Worm (Caenorhabditis elegans) whole organism, dauer: ENCODE data around the gene ins-21.
"Not testable (repeated sequence)": the region's sequence is repeated elsewhere in the genome, so short reads cannot be mapped to it uniquely, and the experiment has no call there.

ENCODE experiments used
- unc-62 ChIP-seq: sonication (generic microtip); optimal IDR thresholded peaks from 2 replicates; lab custom pipeline; 2017; ENCODE audit warnings: missing biosample characterization, missing genetic modification reagents, missing genetic modification characterization

Gene ins-21

ce11 chrIII:10012136-10012535 lies 11.4 kb upstream of the ins-21 start, which contains the start of gene C05B5.16:
Gene C05B5.16 (plus strand): TSS chrIII:10012436.
- no peak for TF ChIP-seq unc-62 (GFP tag; lab: Kevin White, UChicago)

ce11 chrIII:10016413-10017051 lies 7.0 kb upstream of the ins-21 start, which contains the start of gene rgs-1:
Gene rgs-1 (minus strand): TSS chrIII:10016558.
- TF ChIP-seq unc-62 (GFP tag; lab: Kevin White, UChicago), result no peak

ce11 chrIII:10018007-10018406 lies 5.5 kb upstream of the ins-21 start:
- TF ChIP-seq unc-62 (GFP tag; lab: Kevin White, UChicago), result no peak

- no peak for TF ChIP-seq unc-62 (GFP tag; lab: Kevin White, UChicago)
Measured at ce11 chrIII:10025989-10026388, 2.4 kb downstream of the ins-21 start, which contains the start of gene ins-22. Gene ins-22 (plus strand): TSS chrIII:10026289.

- TF ChIP-seq unc-62 (GFP tag; lab: Kevin White, UChicago), result no peak
Measured at ce11 chrIII:10027947-10028346, 4.4 kb downstream of the ins-21 start, which contains the start of gene ins-23. Gene ins-23 (plus strand): TSS chrIII:10028247.

ce11 chrIII:10030549-10030948 lies 7.0 kb downstream of the ins-21 start, which contains the start of gene M04D8.4:
Gene M04D8.4 (minus strand): TSS chrIII:10030649.
- no peak for TF ChIP-seq unc-62 (GFP tag; lab: Kevin White, UChicago)

ce11 chrIII:10033213-10033612 lies 9.7 kb downstream of the ins-21 start, which contains the start of gene M04D8.5:
Gene M04D8.5 (minus strand): TSS chrIII:10033313.
- no peak for TF ChIP-seq unc-62 (GFP tag; lab: Kevin White, UChicago)

ce11 chrIII:10033881-10034280 lies 10.3 kb downstream of the ins-21 start, which contains the start of gene M04D8.8:
Gene M04D8.8 (plus strand): TSS chrIII:10034181.
- TF ChIP-seq unc-62 (GFP tag; lab: Kevin White, UChicago), result no peak

- TF ChIP-seq unc-62 (GFP tag; lab: Kevin White, UChicago), result no peak
Measured at ce11 chrIII:10035783-10036182, 12.2 kb downstream of the ins-21 start, which contains the start of gene xbx-3. Gene xbx-3 (plus strand): TSS chrIII:10035945.

ce11 chrIII:10037150-10037549 lies 13.6 kb downstream of the ins-21 start, which contains the start of gene M04D8.7:
Gene M04D8.7 (plus strand): TSS chrIII:10037450.
- TF ChIP-seq unc-62 (GFP tag; lab: Kevin White, UChicago), result no peak

ce11 chrIII:10040013-10040412 lies 16.5 kb downstream of the ins-21 start, which contains the start of gene T16G12.7:
Gene T16G12.7 (minus strand): TSS chrIII:10040113.
- TF ChIP-seq unc-62 (GFP tag; lab: Kevin White, UChicago), result no peak

- no peak for TF ChIP-seq unc-62 (GFP tag; lab: Kevin White, UChicago)
Measured at ce11 chrIII:10049682-10050081, 26.1 kb downstream of the ins-21 start, which contains the start of gene T16G12.1. Gene T16G12.1 (minus strand): TSS chrIII:10049857.

- TF ChIP-seq unc-62 (GFP tag; lab: Kevin White, UChicago), result not testable (repeated sequence)
Measured at ce11 chrIII:10050321-10050720, 26.8 kb downstream of the ins-21 start, which contains the start of gene T16G12.3. Gene T16G12.3 (plus strand): TSS chrIII:10050621.

- not testable (repeated sequence) for TF ChIP-seq unc-62 (GFP tag; lab: Kevin White, UChicago)
Measured at ce11 chrIII:10053312-10053711, 29.8 kb downstream of the ins-21 start, which contains the start of gene T16G12.12. Gene T16G12.12 (plus strand): TSS chrIII:10053612.

ce11 chrIII:10056033-10056432 lies 32.5 kb downstream of the ins-21 start, which contains the start of gene T16G12.10:
Gene T16G12.10 (minus strand): TSS chrIII:10056133.
- no peak for TF ChIP-seq unc-62 (GFP tag; lab: Kevin White, UChicago)

ce11 chrIII:10057518-10057917 lies 34.0 kb downstream of the ins-21 start, which contains the start of gene T16G12.4:
Gene T16G12.4 (plus strand): TSS chrIII:10057818.
- no peak for TF ChIP-seq unc-62 (GFP tag; lab: Kevin White, UChicago)
